Fruit fly (Drosophila melanogaster) whole organism, embryonic: Measurements from ENCODE around the gene CG33552.

Source experiments
- Atf-2 ChIP-seq: fragments of 200-800 bp; sonication (Bioruptor generic); optimal IDR thresholded peaks from 2 replicates; lab custom pipeline; 2016; ENCODE audit warnings: missing biosample characterization, missing genetic modification characterization
- CG10565 ChIP-seq: fragments of 200-800 bp; sonication (Bioruptor generic); optimal IDR thresholded peaks from 3 replicates; lab custom pipeline; 2016; ENCODE audit warnings: missing biosample characterization, mild to moderate bottlenecking, missing genetic modification characterization
- CG12391 ChIP-seq: fragments of 200-800 bp; sonication (Bioruptor generic); optimal IDR thresholded peaks from 3 replicates; lab custom pipeline; 2018; ENCODE audit warnings: missing biosample characterization, mild to moderate bottlenecking, missing genetic modification characterization, moderate library complexity
- CG15269 ChIP-seq: fragments of 200-800 bp; sonication (Bioruptor generic); optimal IDR thresholded peaks from 2 replicates; lab custom pipeline; 2018; ENCODE audit warnings: missing biosample characterization, mild to moderate bottlenecking, missing genetic modification characterization, moderate library complexity
- CG15696 ChIP-seq: fragments of 200-800 bp; sonication (Bioruptor generic); optimal IDR thresholded peaks from 2 replicates; lab custom pipeline; 2019; ENCODE audit warnings: missing biosample characterization, mild to moderate bottlenecking, missing genetic modification characterization, moderate library complexity
- CG16779 ChIP-seq: fragments of 200-800 bp; sonication (Bioruptor generic); IDR thresholded peaks from 2 replicates; pipeline ENCODE4 v1.3.6; 2022; ENCODE audit warnings: missing biosample characterization, missing genetic modification characterization
- CG17829 ChIP-seq: fragments of 200-800 bp; optimal IDR thresholded peaks from 2 replicates; lab custom pipeline; 2019; ENCODE audit warnings: missing biosample characterization, mild to moderate bottlenecking, missing genetic modification characterization, moderate library complexity
- CG18599 ChIP-seq: fragments of 200-800 bp; sonication (Bioruptor generic); optimal IDR thresholded peaks from 3 replicates; lab custom pipeline; 2017; ENCODE audit warnings: missing biosample characterization, missing genetic modification characterization, mild to moderate bottlenecking, moderate library complexity, missing genetic modification reagents
- CG2120 ChIP-seq: fragments of 200-800 bp; sonication (Bioruptor generic); optimal IDR thresholded peaks from 3 replicates; lab custom pipeline; 2016; ENCODE audit warnings: missing biosample characterization, missing genetic modification characterization
- CG31224 ChIP-seq: fragments of 200-800 bp; sonication (Bioruptor generic); IDR thresholded peaks from 2 replicates; pipeline ENCODE4 v1.3.6; 2022; ENCODE audit warnings: missing biosample characterization, missing genetic modification characterization
- CG3163 ChIP-seq: fragments of 200-800 bp; sonication (Bioruptor generic); optimal IDR thresholded peaks from 3 replicates; lab custom pipeline; 2016; ENCODE audit warnings: missing biosample characterization, missing genetic modification characterization
- CG34224 ChIP-seq: fragments of 200-800 bp; sonication (Bioruptor generic); IDR thresholded peaks from 3 replicates; pipeline ENCODE4 v1.3.6; 2022; ENCODE audit warnings: missing biosample characterization, missing genetic modification characterization; ENCODE audit not compliant: partially characterized antibody
- CG34422 ChIP-seq: fragments of 200-800 bp; sonication (Bioruptor generic); IDR thresholded peaks from 3 replicates; pipeline ENCODE4 v1.3.6; 2022; ENCODE audit warnings: missing biosample characterization, missing genetic modification characterization
- CG43689 ChIP-seq: fragments of 200-800 bp; sonication (Bioruptor generic); IDR thresholded peaks from 2 replicates; pipeline ENCODE4 v1.3.6; 2022; ENCODE audit warnings: missing biosample characterization, missing genetic modification characterization
- CG4404 ChIP-seq: fragments of 200-800 bp; sonication (Bioruptor generic); IDR thresholded peaks from 2 replicates; pipeline ENCODE4 v1.3.6; 2022; ENCODE audit warnings: missing biosample characterization, missing genetic modification characterization
- CG8359 ChIP-seq: fragments of 200-800 bp; sonication (Bioruptor generic); optimal IDR thresholded peaks from 2 replicates; lab custom pipeline; 2017; ENCODE audit warnings: missing biosample characterization, mild to moderate bottlenecking, missing genetic modification characterization, borderline replicate concordance
- CG8765 ChIP-seq: fragments of 200-800 bp; sonication (Bioruptor generic); IDR thresholded peaks from 2 replicates; pipeline ENCODE4 v1.3.6; 2022; ENCODE audit warnings: missing biosample characterization, missing genetic modification characterization
- CG8944 ChIP-seq: fragments of 200-800 bp; sonication (Bioruptor generic); optimal IDR thresholded peaks from 3 replicates; lab custom pipeline; 2016; ENCODE audit warnings: missing biosample characterization, missing genetic modification characterization
- CG9876 ChIP-seq: fragments of 200-800 bp; sonication (Bioruptor generic); optimal IDR thresholded peaks from 2 replicates; lab custom pipeline; 2016; ENCODE audit warnings: missing biosample characterization, missing genetic modification characterization
- Camta ChIP-seq: fragments of 200-800 bp; sonication (Bioruptor generic); optimal IDR thresholded peaks from 2 replicates; lab custom pipeline; 2016; ENCODE audit warnings: missing biosample characterization, missing genetic modification characterization
- Dek ChIP-seq: fragments of 200-800 bp; sonication (Bioruptor generic); optimal IDR thresholded peaks from 3 replicates; lab custom pipeline; 2019; ENCODE audit warnings: missing biosample characterization, mild to moderate bottlenecking, missing genetic modification characterization, moderate library complexity
- Dip3 ChIP-seq: fragments of 200-800 bp; sonication (Bioruptor generic); optimal IDR thresholded peaks from 3 replicates; lab custom pipeline; 2016; ENCODE audit warnings: missing biosample characterization, missing genetic modification characterization
- Ets65A ChIP-seq: fragments of 200-800 bp; sonication (Bioruptor generic); peaks from one replicate; lab custom pipeline; 2016; ENCODE audit warnings: missing biosample characterization, missing genetic modification characterization
- Gsc ChIP-seq: fragments of 200-800 bp; sonication (Bioruptor generic); IDR thresholded peaks from 2 replicates; pipeline ENCODE4 v1.3.6; 2022; ENCODE audit warnings: missing biosample characterization, missing genetic modification characterization
- HLH4C ChIP-seq: fragments of 200-800 bp; sonication (Bioruptor generic); IDR thresholded peaks from 3 replicates; pipeline ENCODE4 v1.3.6; 2022; ENCODE audit warnings: missing biosample characterization, missing genetic modification characterization; ENCODE audit not compliant: partially characterized antibody
- Jarid2 ChIP-seq: fragments of 200-800 bp; sonication (Bioruptor generic); optimal IDR thresholded peaks from 3 replicates; lab custom pipeline; 2017; ENCODE audit warnings: mild to moderate bottlenecking, missing biosample characterization, missing genetic modification reagents, missing genetic modification characterization
- Myb ChIP-seq: fragments of 200-800 bp; sonication (Bioruptor generic); optimal IDR thresholded peaks from 2 replicates; lab custom pipeline; 2016; ENCODE audit warnings: missing biosample characterization, missing genetic modification characterization
- Optix ChIP-seq: fragments of 200-800 bp; sonication (Bioruptor generic); IDR thresholded peaks from 3 replicates; pipeline ENCODE4 v1.3.6; 2022; ENCODE audit warnings: missing biosample characterization, missing genetic modification characterization
- Sin3A ChIP-seq: fragments of >200 bp; optimal IDR thresholded peaks from 2 replicates; lab custom pipeline; 2018
- Spps ChIP-seq: fragments of 200-800 bp; sonication (Bioruptor generic); optimal IDR thresholded peaks from 2 replicates; lab custom pipeline; 2018; ENCODE audit warnings: missing biosample characterization, mild to moderate bottlenecking, missing genetic modification characterization
- Trl ChIP-seq, 3 experiments: fragments of >200 bp in 2 of 3; fragments of 200-800 bp in 1 of 3; sonication (Bioruptor generic) in 1 of 3; optimal IDR thresholded peaks; 2 replicates in 1 of 3; 3 replicates in 2 of 3; lab custom pipeline; 2016 to 2017; ENCODE audit warnings: missing biosample characterization in 1 of 3, missing genetic modification characterization in 1 of 3
- ap ChIP-seq: fragments of 200-800 bp; sonication (Bioruptor generic); IDR thresholded peaks from 2 replicates; pipeline ENCODE4 v1.3.6; 2022; ENCODE audit warnings: missing biosample characterization, missing genetic modification characterization
- cato ChIP-seq: fragments of 200-800 bp; sonication (Bioruptor generic); optimal IDR thresholded peaks from 2 replicates; lab custom pipeline; 2016; ENCODE audit warnings: missing biosample characterization, missing genetic modification characterization, borderline replicate concordance
- chm ChIP-seq: fragments of 200-800 bp; sonication (Bioruptor generic); IDR thresholded peaks from 2 replicates; pipeline ENCODE4 v1.3.6; 2022; ENCODE audit warnings: missing biosample characterization, missing genetic modification characterization
- dimm ChIP-seq: fragments of 200-800 bp; sonication (Bioruptor generic); IDR thresholded peaks from 2 replicates; pipeline ENCODE4 v1.3.6; 2022; ENCODE audit warnings: missing biosample characterization, missing genetic modification characterization
- ems ChIP-seq: fragments of 200-800 bp; sonication (Bioruptor generic); optimal IDR thresholded peaks from 3 replicates; lab custom pipeline; 2016; ENCODE audit warnings: missing biosample characterization, missing genetic modification characterization
- fd3F ChIP-seq: fragments of 200-800 bp; sonication (Bioruptor generic); optimal IDR thresholded peaks from 2 replicates; lab custom pipeline; 2018; ENCODE audit warnings: missing biosample characterization, mild to moderate bottlenecking, missing genetic modification characterization, moderate library complexity
- gfzf ChIP-seq: fragments of 200-800 bp; sonication (Bioruptor generic); optimal IDR thresholded peaks from 2 replicates; lab custom pipeline; 2016; ENCODE audit warnings: missing biosample characterization, mild to moderate bottlenecking, missing genetic modification characterization, moderate library complexity
- knrl ChIP-seq: fragments of 200-800 bp; sonication (Bioruptor generic); IDR thresholded peaks from 3 replicates; pipeline ENCODE4 v1.3.6; 2022; ENCODE audit warnings: missing biosample characterization, missing genetic modification characterization; ENCODE audit not compliant: partially characterized antibody
- lola ChIP-seq, 3 experiments: fragments of >200 bp in 2 of 3; fragments of 200-800 bp in 1 of 3; sonication (Bioruptor generic) in 1 of 3; optimal IDR thresholded peaks; 2 replicates each; lab custom pipeline; 2017 to 2019; ENCODE audit warnings: missing biosample characterization in 3 of 3, missing genetic modification characterization in 3 of 3, mild to moderate bottlenecking in 1 of 3, moderate library complexity in 1 of 3
- lov ChIP-seq, 2 experiments: fragments of 200-800 bp in 1 of 2; fragments of >200 bp in 1 of 2; sonication (Bioruptor generic) in 1 of 2; IDR thresholded peaks in 1 of 2; optimal IDR thresholded peaks in 1 of 2; 2 replicates in 1 of 2; 3 replicates in 1 of 2; pipeline versions ENCODE4 v1.3.6 to Lab custom; 2017 to 2022; ENCODE audit warnings: missing biosample characterization in 1 of 2, missing genetic modification characterization in 1 of 2
- luna ChIP-seq: fragments of 200-800 bp; sonication (Bioruptor generic); optimal IDR thresholded peaks from 2 replicates; lab custom pipeline; 2016; ENCODE audit warnings: missing biosample characterization, missing genetic modification characterization
- mld ChIP-seq: fragments of 200-800 bp; sonication (Bioruptor generic); IDR thresholded peaks from 3 replicates; pipeline ENCODE4 v1.3.6; 2022; ENCODE audit warnings: missing biosample characterization, missing genetic modification characterization; ENCODE audit not compliant: partially characterized antibody
- nom ChIP-seq: fragments of 200-800 bp; sonication (Bioruptor generic); optimal IDR thresholded peaks from 2 replicates; lab custom pipeline; 2017; ENCODE audit warnings: missing biosample characterization, missing genetic modification characterization, mild to moderate bottlenecking, moderate library complexity, missing genetic modification reagents
- phol ChIP-seq: fragments of 200-800 bp; sonication (Bioruptor generic); optimal IDR thresholded peaks from 3 replicates; lab custom pipeline; 2018; ENCODE audit warnings: missing biosample characterization, mild to moderate bottlenecking, missing genetic modification characterization, moderate library complexity
- rib ChIP-seq: fragments of 200-800 bp; sonication (Bioruptor generic); IDR thresholded peaks from 2 replicates; pipeline ENCODE4 v1.3.6; 2022; ENCODE audit warnings: missing biosample characterization, missing genetic modification characterization
- slbo ChIP-seq: fragments of 200-800 bp; sonication (Bioruptor generic); IDR thresholded peaks from 2 replicates; pipeline ENCODE4 v1.3.6; 2022; ENCODE audit warnings: missing biosample characterization, missing genetic modification characterization
- tin ChIP-seq: fragments of 200-800 bp; sonication (Bioruptor generic); optimal IDR thresholded peaks from 3 replicates; lab custom pipeline; 2016; ENCODE audit warnings: missing biosample characterization, missing genetic modification characterization
- tx ChIP-seq: fragments of 200-800 bp; sonication (Bioruptor generic); optimal IDR thresholded peaks from 2 replicates; lab custom pipeline; 2016; ENCODE audit warnings: missing biosample characterization, missing genetic modification characterization
- unpg ChIP-seq: fragments of 200-800 bp; sonication (Bioruptor generic); optimal IDR thresholded peaks from 3 replicates; lab custom pipeline; 2018; ENCODE audit warnings: missing biosample characterization, mild to moderate bottlenecking, missing genetic modification characterization, moderate library complexity

Gene CG33552

DNA sequence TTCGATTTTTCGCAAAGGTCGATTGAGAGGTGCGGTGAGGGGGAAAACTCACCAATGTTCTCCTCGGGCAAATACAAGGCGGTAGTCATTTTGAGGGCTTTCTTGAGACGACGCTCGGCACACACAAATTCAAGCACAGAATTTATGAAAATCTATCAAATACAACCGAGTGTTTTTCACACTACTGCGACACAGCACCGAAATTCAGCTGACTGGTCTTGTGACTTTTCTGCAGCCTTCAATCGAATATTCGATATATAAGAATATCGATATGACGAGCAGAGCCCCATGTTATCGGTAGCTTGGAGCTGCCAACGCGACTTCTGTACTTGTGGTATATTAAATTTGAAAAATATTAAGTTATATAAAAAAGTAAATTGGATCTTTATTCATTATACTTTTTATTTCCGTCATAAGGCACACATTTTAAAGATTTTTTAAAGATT lies 45.3 kb downstream of the CG33552 start, which contains the start of gene VhaSFD (continued):
- TF ChIP-seq CG10565 (GFP tag; lab: Kevin White, UChicago) (no peak), CG34224 (peak; percentile 72), CG15696 (tag; lab: Kevin White, UChicago) (peak; percentile 28), CG16779 (GFP tag; lab: Robert Waterston, UW) (no peak), unpg (GFP tag; lab: Kevin White, UChicago) (peak; percentile 5), Trl (optimal IDR thresholded peaks at IDR 0.05; lab: Kevin White, UChicago) (no peak), Trl (GFP tag; optimal IDR thresholded peaks at IDR 0.05; lab: Kevin White, UChicago) (no peak), CG3163 (GFP tag; lab: Kevin White, UChicago) (no peak), slbo (peak; percentile 35; the same call in 1 of the 2 replicates), Spps (no peak), lov (optimal IDR thresholded peaks at IDR 0.05; lab: Kevin White, UChicago) (no peak), lov (GFP tag; IDR thresholded peaks at IDR 0.05; lab: Robert Waterston, UW) (no peak), CG34422 (GFP tag; lab: Robert Waterston, UW) (peak; percentile 71; the same call in 1 of the 3 replicates), cato (GFP tag; lab: Kevin White, UChicago) (no peak), CG2120 (GFP tag; lab: Kevin White, UChicago) (peak; percentile 19), Myb (GFP tag; lab: Kevin White, UChicago) (peak; percentile 3), CG31224 (GFP tag; lab: Robert Waterston, UW) (no peak), Jarid2 (no peak), ems (GFP tag; lab: Kevin White, UChicago) (no peak), Optix (GFP tag; lab: Robert Waterston, UW) (no peak), tin (GFP tag; lab: Kevin White, UChicago) (peak; percentile 5), CG12391 (tag; lab: Kevin White, UChicago) (peak; percentile 44), Ets65A (GFP tag; lab: Kevin White, UChicago) (no peak), CG8359 (GFP tag; lab: Kevin White, UChicago) (no peak), gfzf (GFP tag; lab: Kevin White, UChicago) (peak; percentile 19), dimm (no peak), CG43689 (GFP tag; lab: Robert Waterston, UW) (no peak), knrl (GFP tag; lab: Robert Waterston, UW) (peak; percentile 68), fd3F (GFP tag; lab: Kevin White, UChicago) (peak; percentile 16), rib (GFP tag; lab: Robert Waterston, UW) (peak; percentile 70), Dip3 (GFP tag; lab: Kevin White, UChicago) (peak; percentile 6), CG15269 (tag; lab: Kevin White, UChicago) (no peak), CG17829 (tag; lab: Kevin White, UChicago) (peak; percentile 56), CG9876 (GFP tag; lab: Kevin White, UChicago) (no peak), CG8765 (no peak), Dek (tag; lab: Kevin White, UChicago) (no peak), nom (GFP tag; lab: Kevin White, UChicago) (peak; percentile 56), HLH4C (GFP tag; lab: Robert Waterston, UW) (peak; percentile 68), tx (GFP tag; lab: Kevin White, UChicago) (no peak), chm (peak; percentile 63; the same call in 1 of the 2 replicates), lola (GFP tag; optimal IDR thresholded peaks at IDR 0.05; lab: Kevin White, UChicago) (no peak), luna (GFP tag; lab: Kevin White, UChicago) (no peak), CG18599 (GFP tag; lab: Kevin White, UChicago) (no peak), Gsc (GFP tag; lab: Robert Waterston, UW) (no peak), ap (GFP tag; lab: Robert Waterston, UW) (no peak), Camta (no peak), CG8944 (GFP tag; lab: Kevin White, UChicago) (no peak), CG4404 (no peak), mld (GFP tag; lab: Robert Waterston, UW) (no peak; the same call in 2 of the 3 replicates), Sin3A (lab: Kevin White, UChicago) (no peak), Atf-2 (GFP tag; lab: Kevin White, UChicago) (no peak), phol (tag; lab: Kevin White, UChicago) (peak; percentile 35)
